Fruit fly (Drosophila melanogaster): Measurements from ENCODE around the gene CG12279.

Gene CG12279

DNA sequence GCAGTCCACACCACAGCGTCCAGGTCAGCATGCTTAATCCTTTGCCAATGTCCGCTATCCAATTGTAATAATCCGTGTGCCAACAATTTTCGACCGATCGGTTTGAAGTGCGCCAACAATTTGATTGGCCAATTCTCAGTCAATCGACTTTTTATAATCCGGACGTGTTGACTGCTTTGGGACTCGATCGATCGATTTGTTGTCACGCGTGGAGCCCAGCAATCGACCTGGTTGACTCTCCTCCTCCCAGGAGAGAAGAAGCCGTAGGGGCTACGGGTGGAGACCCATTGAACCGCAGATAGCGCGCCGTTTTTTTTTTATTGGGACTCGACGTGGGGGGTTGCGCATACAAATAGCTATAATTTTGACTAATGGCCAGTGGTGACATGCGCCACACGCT, 23.6 kb upstream of the CG12279 start, which contains the start of gene Cyp313a4:
TSS of gene Cyp313a4 (minus strand) at position 101 of the 400 bp plus-strand sequence.
- TF ChIP-seq CG4496 (GFP tag; IDR thresholded peaks at IDR 0.05): no peak
- no peak for TF ChIP-seq EcR (GFP tag; optimal IDR thresholded peaks at IDR 0.05)
- TF ChIP-seq CG15710 (tag; optimal IDR thresholded peaks at IDR 0.05): no peak
- TF ChIP-seq fd96Ca (GFP tag; IDR thresholded peaks at IDR 0.05): no peak
- TF ChIP-seq CG9948 (tag; optimal IDR thresholded peaks at IDR 0.05): no peak
- TF ChIP-seq CG8159 (tag; optimal IDR thresholded peaks at IDR 0.05): no peak
- TF ChIP-seq CG12605 (GFP tag; IDR thresholded peaks at IDR 0.05): no peak
- no peak for TF ChIP-seq CG14655 (GFP tag; optimal IDR thresholded peaks at IDR 0.05)
- TF ChIP-seq CG32121 (GFP tag; IDR thresholded peaks at IDR 0.05): no peak
- TF ChIP-seq CG34367 (tag; optimal IDR thresholded peaks at IDR 0.05): no peak
- no peak for TF ChIP-seq CG13204 (GFP tag; optimal IDR thresholded peaks at IDR 0.05)
- TF ChIP-seq Ets98B (GFP tag; IDR thresholded peaks at IDR 0.05): no peak
- TF ChIP-seq Pif1A (GFP tag; optimal IDR thresholded peaks at IDR 0.05): no peak
- no peak for TF ChIP-seq Snoo (tag; optimal IDR thresholded peaks at IDR 0.05)
- TF ChIP-seq gl (tag; optimal IDR thresholded peaks at IDR 0.05): no peak
- TF ChIP-seq CG8301 (tag; optimal IDR thresholded peaks at IDR 0.05): no peak
- TF ChIP-seq rn (GFP tag; IDR thresholded peaks at IDR 0.05): no peak

DNA sequence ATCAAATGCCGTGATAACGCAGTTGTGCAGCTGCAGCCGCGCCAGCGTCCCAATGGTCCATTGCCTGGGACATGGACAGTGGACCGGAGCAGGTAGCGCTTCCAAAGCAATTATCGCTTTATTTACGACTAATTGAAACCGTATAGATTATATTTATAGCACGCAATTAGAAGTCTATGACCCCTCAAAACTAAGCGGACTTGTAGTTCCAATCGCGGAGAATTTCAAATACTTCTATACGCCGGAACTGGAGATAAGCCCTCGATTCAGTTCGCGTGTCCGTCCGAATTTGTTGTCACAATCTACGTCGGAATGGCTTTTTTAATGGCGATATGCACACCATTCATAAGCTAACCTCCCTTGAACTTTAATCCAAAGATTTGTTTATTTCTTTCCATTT, 19.6 kb upstream of the CG12279 start:
- TF ChIP-seq gl (tag; optimal IDR thresholded peaks at IDR 0.05): no peak
- TF ChIP-seq CG10348 (GFP tag; IDR thresholded peaks at IDR 0.05): no peak
- no peak for TF ChIP-seq CG4496 (GFP tag; IDR thresholded peaks at IDR 0.05)
- TF ChIP-seq EcR (GFP tag; optimal IDR thresholded peaks at IDR 0.05): no peak
- no peak for TF ChIP-seq CG8159 (tag; optimal IDR thresholded peaks at IDR 0.05)
- no peak for TF ChIP-seq CG15710 (tag; optimal IDR thresholded peaks at IDR 0.05)
- TF ChIP-seq rn (GFP tag; IDR thresholded peaks at IDR 0.05): no peak
- TF ChIP-seq Ets98B (GFP tag; IDR thresholded peaks at IDR 0.05): no peak
- TF ChIP-seq Pif1B (GFP tag; optimal IDR thresholded peaks at IDR 0.05): no peak
- no peak for TF ChIP-seq CG9948 (tag; optimal IDR thresholded peaks at IDR 0.05)
- no peak for TF ChIP-seq Pif1A (GFP tag; optimal IDR thresholded peaks at IDR 0.05)
- no peak for TF ChIP-seq CG13204 (GFP tag; optimal IDR thresholded peaks at IDR 0.05)
- TF ChIP-seq CG34367 (tag; optimal IDR thresholded peaks at IDR 0.05): no peak
- no peak for TF ChIP-seq fd96Ca (GFP tag; IDR thresholded peaks at IDR 0.05)

dm6 chr3R:12688116-12688515, 16.8 kb upstream of the CG12279 start:
- TF ChIP-seq D1 (tag; optimal IDR thresholded peaks at IDR 0.05): no peak
- no peak for TF ChIP-seq CG34367 (tag; optimal IDR thresholded peaks at IDR 0.05)
- no peak for TF ChIP-seq EcR (GFP tag; optimal IDR thresholded peaks at IDR 0.05)
- TF ChIP-seq CG13204 (GFP tag; optimal IDR thresholded peaks at IDR 0.05): no peak
- no peak for TF ChIP-seq CG9948 (tag; optimal IDR thresholded peaks at IDR 0.05)
- TF ChIP-seq CG12605 (GFP tag; IDR thresholded peaks at IDR 0.05): no peak
- TF ChIP-seq CG4496 (GFP tag; IDR thresholded peaks at IDR 0.05): no peak
- TF ChIP-seq fd96Ca (GFP tag; IDR thresholded peaks at IDR 0.05): no peak
- no peak for TF ChIP-seq gl (tag; optimal IDR thresholded peaks at IDR 0.05)
- no peak for TF ChIP-seq CG32121 (GFP tag; IDR thresholded peaks at IDR 0.05)
- no peak for TF ChIP-seq CG15710 (tag; optimal IDR thresholded peaks at IDR 0.05)

DNA sequence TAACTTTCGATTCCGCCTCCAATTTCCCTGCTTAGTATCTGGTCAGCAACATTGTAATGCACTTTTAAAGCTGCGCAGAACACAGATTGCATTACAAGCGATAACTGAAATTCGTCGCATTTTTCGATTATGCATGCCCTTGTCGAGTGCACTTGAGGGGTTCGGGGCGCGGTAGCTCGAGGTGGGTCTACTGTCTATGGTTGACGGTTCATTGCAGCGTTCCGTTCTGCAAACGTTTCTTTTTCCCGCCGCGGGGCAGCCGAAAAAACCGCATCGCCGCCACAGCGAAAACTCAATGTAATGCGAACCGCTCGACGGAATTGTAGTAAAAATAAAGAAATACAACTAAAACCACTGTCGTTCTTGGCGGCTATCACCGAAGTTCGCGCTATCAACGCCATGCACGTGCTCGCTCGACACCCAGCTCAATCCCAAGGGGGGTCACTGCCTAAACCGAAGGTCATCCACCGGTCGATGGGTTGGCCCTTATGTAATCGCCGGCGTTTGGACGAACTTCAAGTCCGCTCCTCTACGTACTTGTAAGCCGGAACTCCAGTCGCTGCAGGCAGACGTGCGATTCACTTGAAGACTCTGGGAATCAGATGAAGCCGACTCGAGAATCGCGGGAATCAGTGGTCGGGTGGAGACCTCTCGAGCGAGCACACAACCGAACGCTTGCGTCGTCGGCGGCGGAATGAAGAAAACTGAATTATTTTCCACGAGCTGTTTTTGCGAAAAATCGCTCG, 16.0 kb upstream of the CG12279 start, which contains the start of gene kar:
TSS of gene kar (minus strand) at position 696 of the 746 bp plus-strand sequence.
- no peak for TF ChIP-seq EcR (GFP tag; optimal IDR thresholded peaks at IDR 0.05)
- TF ChIP-seq CG13204 (GFP tag; optimal IDR thresholded peaks at IDR 0.05): no peak
- TF ChIP-seq CG15710 (tag; optimal IDR thresholded peaks at IDR 0.05): no peak
- TF ChIP-seq CG32121 (GFP tag; IDR thresholded peaks at IDR 0.05): no peak
- TF ChIP-seq CG34367 (tag; optimal IDR thresholded peaks at IDR 0.05): no peak
- TF ChIP-seq Pif1A (GFP tag; optimal IDR thresholded peaks at IDR 0.05): no peak
- TF ChIP-seq CG10348 (GFP tag; IDR thresholded peaks at IDR 0.05): no peak
- TF ChIP-seq Snoo (tag; optimal IDR thresholded peaks at IDR 0.05): no peak
- no peak for TF ChIP-seq CG4496 (GFP tag; IDR thresholded peaks at IDR 0.05)
- no peak for TF ChIP-seq CG12605 (GFP tag; IDR thresholded peaks at IDR 0.05)
- no peak for TF ChIP-seq D1 (tag; optimal IDR thresholded peaks at IDR 0.05)

DNA sequence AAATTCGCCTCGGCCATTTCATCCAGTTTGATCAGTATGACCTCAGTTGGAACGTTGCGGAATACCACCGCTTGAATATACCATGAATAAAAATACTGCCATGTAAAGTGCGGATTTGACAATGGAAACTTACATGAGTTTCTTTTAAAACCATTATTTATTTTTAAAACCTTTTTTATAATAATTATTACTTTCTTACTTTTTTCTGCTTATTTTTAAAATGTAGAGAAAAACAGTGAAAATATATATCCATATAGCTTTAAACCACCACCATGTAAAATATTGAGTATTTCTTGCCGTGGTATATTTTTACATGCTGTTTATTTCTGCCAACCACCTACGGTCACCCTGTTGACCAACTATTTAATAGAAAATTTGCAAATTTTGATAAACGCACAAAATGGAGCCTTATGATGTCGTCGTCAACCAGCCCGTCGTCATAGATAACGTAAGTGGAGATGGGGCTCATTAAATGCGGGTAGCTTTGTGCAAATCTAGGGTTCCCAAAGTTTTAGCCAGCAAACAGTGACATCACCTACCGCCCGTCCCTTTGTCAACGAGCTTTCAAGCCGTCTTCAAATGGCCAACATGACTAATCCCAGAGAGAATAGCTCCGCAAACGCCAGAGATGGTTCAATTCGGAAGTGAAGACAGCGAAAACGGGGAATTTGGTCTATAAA, 13.3 kb upstream of the CG12279 start, which contains the start of gene Arp1:
TSS of gene Arp1 (plus strand) at position 322 of the 680 bp plus-strand sequence.
- TF ChIP-seq CG8301 (tag; optimal IDR thresholded peaks at IDR 0.05) (no peak), CG14655 (GFP tag; optimal IDR thresholded peaks at IDR 0.05) (no peak), CG32121 (GFP tag; IDR thresholded peaks at IDR 0.05) (no peak), CG15710 (tag; optimal IDR thresholded peaks at IDR 0.05) (no peak), EcR (GFP tag; optimal IDR thresholded peaks at IDR 0.05) (no peak), Snoo (tag; optimal IDR thresholded peaks at IDR 0.05) (no peak), CG9948 (tag; optimal IDR thresholded peaks at IDR 0.05) (no peak), Pif1B (GFP tag; optimal IDR thresholded peaks at IDR 0.05) (no peak), CG4496 (GFP tag; IDR thresholded peaks at IDR 0.05) (no peak), Ets98B (GFP tag; IDR thresholded peaks at IDR 0.05) (no peak), CG12605 (GFP tag; IDR thresholded peaks at IDR 0.05) (no peak), fd96Ca (GFP tag; IDR thresholded peaks at IDR 0.05) (no peak)

- no peak for TF ChIP-seq CG34367 (tag; optimal IDR thresholded peaks at IDR 0.05)
- TF ChIP-seq CG9948 (tag; optimal IDR thresholded peaks at IDR 0.05): no peak
- no peak for TF ChIP-seq fd96Ca (GFP tag; IDR thresholded peaks at IDR 0.05)
- no peak for TF ChIP-seq CG15710 (tag; optimal IDR thresholded peaks at IDR 0.05)
- no peak for TF ChIP-seq Pif1A (GFP tag; optimal IDR thresholded peaks at IDR 0.05)
- no peak for TF ChIP-seq Snoo (tag; optimal IDR thresholded peaks at IDR 0.05)
- TF ChIP-seq CG4496 (GFP tag; IDR thresholded peaks at IDR 0.05): no peak
- TF ChIP-seq CG32121 (GFP tag; IDR thresholded peaks at IDR 0.05): no peak
- TF ChIP-seq Ets98B (GFP tag; IDR thresholded peaks at IDR 0.05): no peak
- no peak for TF ChIP-seq D1 (tag; optimal IDR thresholded peaks at IDR 0.05)
- no peak for TF ChIP-seq CG17806 (tag; optimal IDR thresholded peaks at IDR 0.05)
- TF ChIP-seq rn (GFP tag; IDR thresholded peaks at IDR 0.05): no peak
- TF ChIP-seq CG8159 (tag; optimal IDR thresholded peaks at IDR 0.05): no peak
- no peak for TF ChIP-seq CG14655 (GFP tag; optimal IDR thresholded peaks at IDR 0.05)
- no peak for TF ChIP-seq gl (tag; optimal IDR thresholded peaks at IDR 0.05)
- no peak for TF ChIP-seq EcR (GFP tag; optimal IDR thresholded peaks at IDR 0.05)
- TF ChIP-seq CG12605 (GFP tag; IDR thresholded peaks at IDR 0.05): no peak
- no peak for TF ChIP-seq Pif1B (GFP tag; optimal IDR thresholded peaks at IDR 0.05)
Observed at dm6 chr3R:12692497-12692896, 12.4 kb upstream of the CG12279 start, which contains the start of gene CG31347. CG31347 (minus strand) TSS chr3R:12692597.

Measured in whole organism, pupa.